Fruit fly (Drosophila melanogaster): ENCODE data around the gene emc.

Gene emc

DNA sequence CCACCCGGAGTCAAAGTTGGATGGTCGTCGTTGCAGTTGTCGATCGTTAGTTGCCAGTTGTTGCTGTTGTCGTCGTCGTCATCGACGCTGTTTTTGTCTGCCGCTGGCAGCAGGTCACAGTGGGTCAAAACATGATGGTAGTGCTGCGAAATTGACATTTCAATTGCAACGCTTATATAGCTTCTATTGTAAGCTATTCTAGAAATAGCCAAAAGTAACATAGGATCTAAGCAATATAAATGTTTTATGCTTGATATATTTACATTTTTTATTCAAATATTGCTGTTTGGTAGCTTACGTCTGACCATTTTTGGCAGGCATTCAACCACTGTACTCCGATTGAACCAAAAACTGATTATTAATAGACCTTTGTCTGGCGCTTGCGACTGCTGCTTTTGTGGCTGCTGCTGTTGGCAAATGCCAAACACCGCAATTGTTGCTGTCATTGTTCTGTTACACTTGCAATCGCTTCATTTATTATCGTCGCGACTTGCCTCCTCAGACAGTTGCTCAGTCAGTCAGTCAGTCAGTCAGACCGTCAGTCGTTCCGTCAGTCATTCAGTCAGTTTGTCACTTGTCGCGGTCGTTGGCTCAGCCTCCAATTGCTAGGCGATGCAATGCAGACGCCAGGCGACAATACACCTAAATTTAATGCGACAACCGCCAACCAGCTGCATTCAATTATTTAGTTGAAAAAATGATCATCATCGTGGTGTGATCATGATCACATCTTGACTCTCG is 42.2 kb downstream of the emc start (continued):
- TF ChIP-seq ATbp (GFP tag; optimal IDR thresholded peaks at IDR 0.05) = peak; percentile 75
- TF ChIP-seq CG9215 (GFP tag; IDR thresholded peaks at IDR 0.05) = peak; percentile 35; the same call in 1 of the 2 replicates
- TF ChIP-seq CG13296 (GFP tag; optimal IDR thresholded peaks at IDR 0.05) = peak; percentile 58
- peak; percentile 38 for TF ChIP-seq CG30431 (GFP tag; optimal IDR thresholded peaks at IDR 0.05)
- TF ChIP-seq Trl (optimal IDR thresholded peaks at IDR 0.05) = no peak
- peak; percentile 29 for TF ChIP-seq Trl (GFP tag; optimal IDR thresholded peaks at IDR 0.05)
- TF ChIP-seq CG3838 (GFP tag; optimal IDR thresholded peaks at IDR 0.05) = no peak
- TF ChIP-seq HLH3B (GFP tag; IDR thresholded peaks at IDR 0.05) = peak; percentile 40; the same call in 1 of the 2 replicates
- no peak for TF ChIP-seq CG4328 (GFP tag; optimal IDR thresholded peaks at IDR 0.05)
- TF ChIP-seq prd (optimal IDR thresholded peaks at IDR 0.05) = no peak
- TF ChIP-seq prd (GFP tag; IDR thresholded peaks at IDR 0.05) = peak; percentile 73
- TF ChIP-seq jing (GFP tag; optimal IDR thresholded peaks at IDR 0.05) = peak; percentile 44
- no peak for TF ChIP-seq HLHmδ (GFP tag; optimal IDR thresholded peaks at IDR 0.05)
- TF ChIP-seq Antp (GFP tag; optimal IDR thresholded peaks at IDR 0.05) = peak; percentile 33
- TF ChIP-seq C15 (GFP tag; IDR thresholded peaks at IDR 0.05) = no peak
- TF ChIP-seq z (GFP tag; IDR thresholded peaks at IDR 0.05) = no peak
- TF ChIP-seq CG10431 (GFP tag; optimal IDR thresholded peaks at IDR 0.05) = peak; percentile 47
- TF ChIP-seq Blimp-1 (GFP tag; optimal IDR thresholded peaks at IDR 0.05) = peak; percentile 69
- no peak for TF ChIP-seq MESR4 (GFP tag; optimal IDR thresholded peaks at IDR 0.05)
- no peak for TF ChIP-seq eyg (GFP tag; optimal IDR thresholded peaks at IDR 0.05)
- TF ChIP-seq E2f2 (GFP tag; IDR thresholded peaks at IDR 0.05) = 0 out of 2 replicates have a peak, but pooled peaks have one; percentile 38
- no peak for TF ChIP-seq ERR (GFP tag; optimal IDR thresholded peaks at IDR 0.05)
- 0 out of 3 replicates have a peak, but pooled peaks have one; percentile 45 for TF ChIP-seq Mrtf (GFP tag; IDR thresholded peaks at IDR 0.05)
- TF ChIP-seq Sin3A (optimal IDR thresholded peaks at IDR 0.05) = no peak
- no peak for TF ChIP-seq Lpt (GFP tag; optimal IDR thresholded peaks at IDR 0.05)
- TF ChIP-seq CG13123 (GFP tag; optimal IDR thresholded peaks at IDR 0.05) = no peak
- TF ChIP-seq CG12942 (GFP tag; optimal IDR thresholded peaks at IDR 0.05) = peak; percentile 23
- peak; percentile 19 for TF ChIP-seq CG2116 (GFP tag; optimal IDR thresholded peaks at IDR 0.05)
- no peak for TF ChIP-seq amos (GFP tag; IDR thresholded peaks at IDR 0.05; ENCODE audit: partially characterized antibody)
- TF ChIP-seq B-H2 (GFP tag; optimal IDR thresholded peaks at IDR 0.05) = no peak
- TF ChIP-seq CG2678 (tag; optimal IDR thresholded peaks at IDR 0.05) = peak; percentile 72
- TF ChIP-seq corto (GFP tag; optimal IDR thresholded peaks at IDR 0.05) = peak; percentile 10
- TF ChIP-seq CG3407 (GFP tag; optimal IDR thresholded peaks at IDR 0.05) = peak; percentile 66
- no peak for TF ChIP-seq CG10147 (GFP tag; optimal IDR thresholded peaks at IDR 0.05)
- no peak for TF ChIP-seq abd-A (tag; optimal IDR thresholded peaks at IDR 0.05)
- no peak for TF ChIP-seq CG8478 (optimal IDR thresholded peaks at IDR 0.05)
- TF ChIP-seq Taf1 (GFP tag; IDR thresholded peaks at IDR 0.05) = 0 out of 2 replicates have a peak, but pooled peaks have one; percentile 22
- no peak for TF ChIP-seq CG8089 (GFP tag; optimal IDR thresholded peaks at IDR 0.05)
- TF ChIP-seq CG2120 (GFP tag; optimal IDR thresholded peaks at IDR 0.05) = no peak
- TF ChIP-seq CG7372 (GFP tag; IDR thresholded peaks at IDR 0.05) = 0 out of 2 replicates have a peak, but pooled peaks have one; percentile 26
- TF ChIP-seq nau (GFP tag; optimal IDR thresholded peaks at IDR 0.05) = peak; percentile 52
- peak; percentile 80 for TF ChIP-seq CG31441 (GFP tag; IDR thresholded peaks at IDR 0.05)
- TF ChIP-seq tap (tag; optimal IDR thresholded peaks at IDR 0.05) = peak; percentile 51
- 0 out of 3 replicates have a peak, but pooled peaks have one; percentile 22 for TF ChIP-seq CG3726 (GFP tag; IDR thresholded peaks at IDR 0.05)
- TF ChIP-seq CG4854 (GFP tag; optimal IDR thresholded peaks at IDR 0.05) = peak; percentile 25
- no peak for TF ChIP-seq Side (GFP tag; optimal IDR thresholded peaks at IDR 0.05)
- peak; percentile 47 for TF ChIP-seq Hsf (GFP tag; optimal IDR thresholded peaks at IDR 0.05)
- TF ChIP-seq p53 (GFP tag; optimal IDR thresholded peaks at IDR 0.05) = no peak
- no peak for TF ChIP-seq chinmo (GFP tag; IDR thresholded peaks at IDR 0.05; ENCODE audit: partially characterized antibody)
- TF ChIP-seq NK7.1 (GFP tag; optimal IDR thresholded peaks at IDR 0.05) = no peak
- no peak for TF ChIP-seq GATAe (GFP tag; conservative IDR thresholded peaks at IDR 0.05)
